Fruit fly (Drosophila melanogaster): ENCODE results near the gene CG32079.

DNA sequence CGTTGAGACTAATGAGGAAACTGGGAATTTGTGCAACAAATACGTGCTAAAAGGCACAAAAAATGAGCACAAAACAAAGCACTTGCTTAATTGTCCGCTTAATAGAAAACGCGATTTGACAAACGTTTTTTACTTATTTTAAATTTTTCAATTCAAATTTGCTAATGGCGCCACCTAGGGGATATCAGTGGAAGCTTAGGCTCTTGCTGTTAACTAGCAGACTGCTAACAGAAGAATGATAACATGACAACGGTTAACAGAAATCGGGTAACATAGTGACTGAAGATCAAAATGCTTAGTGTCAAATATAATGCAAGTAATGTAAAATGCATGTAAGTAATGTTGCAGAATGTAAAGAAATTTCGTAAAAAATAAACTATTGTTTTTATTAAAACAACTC is 15.8 kb downstream of the CG32079 start:
- TF ChIP-seq CG4496 (GFP tag; IDR thresholded peaks at IDR 0.05) (no peak), CG13204 (GFP tag; optimal IDR thresholded peaks at IDR 0.05) (no peak), Pif1B (GFP tag; optimal IDR thresholded peaks at IDR 0.05) (no peak), CG32121 (GFP tag; IDR thresholded peaks at IDR 0.05) (no peak), CG10348 (GFP tag; IDR thresholded peaks at IDR 0.05) (no peak), rn (GFP tag; IDR thresholded peaks at IDR 0.05) (no peak), CG8159 (tag; optimal IDR thresholded peaks at IDR 0.05) (no peak), Ets98B (GFP tag; IDR thresholded peaks at IDR 0.05) (no peak)
